Worm (Caenorhabditis elegans) whole organism, early embryonic: ENCODE measurements around the gene R11D1.3.

Experiments used
- F13C5.2 ChIP-seq: sonication (generic microtip); optimal IDR thresholded peaks from 2 replicates; lab custom pipeline; 2017; ENCODE audit warnings: mild to moderate bottlenecking, missing genetic modification characterization, inconsistent platforms, missing compliant biosample characterization
- ama-1 ChIP-seq: fragments of 150-350 bp; optimal IDR thresholded peaks from 2 replicates; lab custom pipeline; 2014
- flt-1 ChIP-seq: fragments of 200-800 bp; sonication (Bioruptor generic); IDR thresholded peaks from 2 replicates; pipeline ENCODE4 v1.3.6; 2022; ENCODE audit warnings: missing genetic modification characterization, missing compliant biosample characterization
- hmg-4 ChIP-seq: fragments of 200-800 bp; sonication (Bioruptor generic); optimal IDR thresholded peaks from 2 replicates; lab custom pipeline; 2018; ENCODE audit warnings: mild to moderate bottlenecking, missing genetic modification characterization, missing compliant biosample characterization
- sea-1 ChIP-seq: fragments of 200-800 bp; sonication (Bioruptor generic); conservative IDR thresholded peaks from 2 replicates; pipeline ENCODE4 v1.3.6; 2022; ENCODE audit warnings: missing genetic modification characterization, missing compliant biosample characterization

ce11 chrV:12667926-12668325 lies 44.0 kb downstream of the R11D1.3 start, which contains the start of gene W05B10.4:
- TF ChIP-seq sea-1 (GFP tag; lab: Robert Waterston, UW) (no peak), ama-1 (lab: Kevin White, UChicago) (no peak), flt-1 (GFP tag; lab: Robert Waterston, UW) (no peak), hmg-4 (GFP tag; lab: Kevin White, UChicago) (no peak), F13C5.2 (tag; lab: Kevin White, UChicago) (no peak)
